Worm (Caenorhabditis elegans): ENCODE results near the gene klf-1.

Gene klf-1

DNA sequence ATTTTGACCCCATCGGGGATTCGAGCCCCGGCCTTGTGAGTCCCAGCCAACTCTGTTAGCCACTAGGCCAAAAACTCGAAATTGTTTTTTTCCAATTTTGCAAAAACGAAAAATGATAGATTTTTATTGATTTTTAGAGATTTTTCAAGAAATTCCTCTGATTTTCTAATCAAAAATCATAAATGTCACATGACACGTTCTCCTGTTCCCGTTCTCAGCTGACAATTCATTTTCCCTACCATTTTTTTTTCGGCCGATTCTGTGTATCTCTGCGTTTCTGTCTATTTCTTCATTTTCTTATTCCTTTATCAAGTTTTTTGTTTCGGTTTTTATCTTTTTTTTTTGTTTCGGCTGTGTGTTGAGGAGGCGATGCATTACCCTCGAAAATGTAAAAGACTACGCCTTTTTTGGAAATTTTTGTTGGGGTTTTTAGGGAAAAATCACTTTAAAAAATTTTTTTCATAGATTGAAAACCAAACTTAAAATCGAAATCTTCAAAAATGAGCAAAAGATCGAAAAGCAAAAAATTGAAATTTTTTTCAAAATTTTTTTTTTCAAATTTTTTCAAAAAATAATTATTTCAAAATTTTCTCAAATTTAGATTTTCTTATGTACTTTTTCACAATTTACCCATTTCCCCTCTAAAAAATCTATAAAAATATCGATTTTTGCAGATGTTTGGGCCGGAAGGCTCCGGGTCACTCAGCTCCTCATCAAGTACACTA lies at the start of gene klf-1:
Gene klf-1 (plus strand): TSS at position 675 of the 725 bp plus-strand sequence.
- TF ChIP-seq lin-13 (tag; optimal IDR thresholded peaks at IDR 0.05) (no peak), ham-2 (GFP tag; optimal IDR thresholded peaks at IDR 0.05) (no peak), tbx-8 (GFP tag; optimal IDR thresholded peaks at IDR 0.05) (no peak), M03D4.4 (tag; optimal IDR thresholded peaks at IDR 0.05) (no peak), ceh-43 (GFP tag; optimal IDR thresholded peaks at IDR 0.05) (no peak), lin-32 (GFP tag; optimal IDR thresholded peaks at IDR 0.05) (no peak), mep-1 (tag; optimal IDR thresholded peaks at IDR 0.05) (no peak), mab-5 (tag; optimal IDR thresholded peaks at IDR 0.05) (no peak), drap-1 (GFP tag; optimal IDR thresholded peaks at IDR 0.05) (no peak), pha-4 (tag; optimal IDR thresholded peaks at IDR 0.05) (no peak), ces-1 (GFP tag; optimal IDR thresholded peaks at IDR 0.05) (no peak), nhr-237 (tag; optimal IDR thresholded peaks at IDR 0.05) (no peak), nhr-28 (tag; optimal IDR thresholded peaks at IDR 0.05) (no peak)

DNA sequence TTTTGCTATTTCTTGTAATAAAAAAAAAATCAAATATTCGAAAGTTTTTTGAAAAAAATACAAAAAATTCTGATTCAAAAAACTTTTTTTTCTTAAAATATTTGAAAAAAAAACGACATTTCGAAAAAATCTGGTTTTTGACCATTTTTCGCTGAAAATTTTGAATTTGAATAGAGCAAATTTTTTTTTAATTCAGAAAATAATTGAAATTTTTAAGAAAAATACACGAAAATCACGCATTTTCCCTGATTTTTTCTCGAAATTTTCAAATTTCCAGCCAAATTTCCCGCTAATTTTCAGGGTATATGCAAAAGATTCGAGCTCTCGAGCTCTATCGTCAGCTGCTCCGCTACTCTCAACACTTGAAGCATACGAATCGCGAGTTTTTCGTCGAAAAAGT lies 47.8 kb upstream of the klf-1 start, which contains the start of gene Y71H2AM.1:
Gene Y71H2AM.1 (plus strand): TSS at position 301 of the 400 bp plus-strand sequence.
- TF ChIP-seq ceh-43 (GFP tag; optimal IDR thresholded peaks at IDR 0.05) (no peak), tbx-8 (GFP tag; optimal IDR thresholded peaks at IDR 0.05) (no peak), ztf-11 (tag; optimal IDR thresholded peaks at IDR 0.05) (no peak), sptf-1 (tag; optimal IDR thresholded peaks at IDR 0.05) (no peak), flh-1 (GFP tag; optimal IDR thresholded peaks at IDR 0.05) (no peak), lsy-2 (tag; optimal IDR thresholded peaks at IDR 0.05) (no peak), bed-3 (GFP tag; optimal IDR thresholded peaks at IDR 0.05) (no peak), hlh-1 (tag; optimal IDR thresholded peaks at IDR 0.05) (no peak), lin-32 (GFP tag; optimal IDR thresholded peaks at IDR 0.05) (no peak), nhr-2 (tag; optimal IDR thresholded peaks at IDR 0.05) (no peak)

DNA sequence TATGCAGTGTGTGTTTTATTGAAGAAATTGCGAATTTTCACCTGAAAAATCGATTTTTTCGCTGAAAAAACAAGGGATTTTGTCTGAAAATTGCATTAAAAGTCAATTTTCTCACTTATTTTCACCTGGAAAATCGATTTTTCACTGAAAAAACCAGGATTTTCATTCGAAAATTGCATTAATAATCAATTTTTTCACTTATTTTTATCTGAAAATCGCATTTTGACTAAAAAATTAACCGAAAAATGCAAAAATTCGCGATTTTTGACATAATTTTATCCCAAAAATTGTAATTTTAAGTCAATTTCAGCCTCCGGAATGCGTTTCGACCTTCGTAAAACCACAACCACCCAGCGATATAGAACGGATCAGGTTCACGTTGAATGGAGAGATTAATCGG lies 42.1 kb upstream of the klf-1 start, which contains the start of gene Y71H2AM.29:
Gene Y71H2AM.29 (plus strand): TSS at position 301 of the 400 bp plus-strand sequence.
- TF ChIP-seq ham-2 (GFP tag; optimal IDR thresholded peaks at IDR 0.05) = no peak

DNA sequence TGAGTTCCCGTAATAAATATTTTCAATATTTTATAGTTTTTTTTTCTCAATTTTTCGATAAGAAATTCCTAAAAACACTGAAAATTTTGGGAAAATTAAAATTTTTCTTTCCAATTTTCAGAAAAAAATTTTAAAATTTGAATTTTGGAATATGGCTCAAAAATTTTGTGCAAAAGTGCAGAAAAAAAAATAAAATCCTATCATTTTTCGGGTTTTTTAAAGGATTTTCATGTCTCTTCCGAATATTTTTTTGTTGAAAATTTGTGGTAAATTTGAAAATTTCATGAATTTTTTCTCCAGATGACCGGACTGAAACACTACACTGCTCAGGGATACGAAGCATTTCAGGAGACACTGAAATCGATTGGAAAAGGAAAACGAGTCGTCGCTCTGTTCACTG lies 40.3 kb upstream of the klf-1 start, which contains the start of gene txdc-17:
Gene txdc-17 (plus strand): TSS at position 301 of the 400 bp plus-strand sequence.
- TF ChIP-seq mab-5 (tag; optimal IDR thresholded peaks at IDR 0.05) (no peak), cnd-1 (tag; optimal IDR thresholded peaks at IDR 0.05) (no peak), ham-2 (GFP tag; optimal IDR thresholded peaks at IDR 0.05) (no peak), bed-3 (GFP tag; optimal IDR thresholded peaks at IDR 0.05) (no peak), nhr-76 (tag; optimal IDR thresholded peaks at IDR 0.05) (no peak), unc-120 (tag; optimal IDR thresholded peaks at IDR 0.05; ENCODE audit: poor library complexity, severe bottlenecking) (no peak), tbx-8 (GFP tag; optimal IDR thresholded peaks at IDR 0.05) (no peak), zip-8 (tag; optimal IDR thresholded peaks at IDR 0.05) (no peak), ceh-83 (GFP tag; optimal IDR thresholded peaks at IDR 0.05) (no peak), sem-2 (GFP tag; optimal IDR thresholded peaks at IDR 0.05) (no peak), mls-2 (tag; optimal IDR thresholded peaks at IDR 0.05) (no peak), nhr-28 (tag; optimal IDR thresholded peaks at IDR 0.05) (no peak)

DNA sequence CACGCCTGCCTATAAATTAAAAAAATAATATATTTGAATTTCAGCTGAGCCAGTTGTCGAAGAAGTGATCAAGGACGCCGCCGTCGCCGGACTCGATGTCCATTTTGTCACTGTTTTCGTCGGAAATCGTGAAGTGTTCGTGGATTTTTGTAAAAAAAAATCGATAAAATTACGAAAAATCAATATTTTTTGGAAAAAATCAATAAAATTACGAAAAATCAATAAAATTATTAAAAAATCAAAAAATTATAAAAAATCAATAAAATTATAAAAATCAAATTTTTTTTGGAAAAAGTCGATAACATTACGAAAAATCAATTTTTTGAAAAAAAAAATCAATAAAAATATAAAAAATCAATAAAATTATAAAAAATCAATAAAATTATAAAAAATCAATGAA lies 39.6 kb upstream of the klf-1 start:
- TF ChIP-seq hlh-1 (tag; optimal IDR thresholded peaks at IDR 0.05) (no peak), drap-1 (GFP tag; optimal IDR thresholded peaks at IDR 0.05) (no peak), flh-1 (GFP tag; optimal IDR thresholded peaks at IDR 0.05) (no peak), lin-32 (GFP tag; optimal IDR thresholded peaks at IDR 0.05) (no peak), blmp-1 (tag; optimal IDR thresholded peaks at IDR 0.05) (no peak), nhr-237 (tag; optimal IDR thresholded peaks at IDR 0.05) (no peak), snpc-4 (tag; optimal IDR thresholded peaks at IDR 0.05) (no peak), pha-4 (tag; optimal IDR thresholded peaks at IDR 0.05) (no peak), mep-1 (tag; optimal IDR thresholded peaks at IDR 0.05) (no peak), mab-5 (tag; optimal IDR thresholded peaks at IDR 0.05) (no peak), lin-13 (tag; optimal IDR thresholded peaks at IDR 0.05) (no peak), bed-3 (GFP tag; optimal IDR thresholded peaks at IDR 0.05) (no peak), ceh-43 (GFP tag; optimal IDR thresholded peaks at IDR 0.05) (no peak)

All from whole organism, mixed stage, embryonic.